Fruit fly (Drosophila melanogaster) Kc167 (cell line): ENCODE results near the gene CG11658.

Experiments used
- Myc ChIP-seq: fragments of >200 bp; optimal IDR thresholded peaks from 2 replicates; lab custom pipeline; 2017; ENCODE audit warnings: missing external identifiers
- Sin3A ChIP-seq: fragments of >200 bp; optimal IDR thresholded peaks from 2 replicates; lab custom pipeline; 2018; ENCODE audit warnings: missing external identifiers
- h ChIP-seq: fragments of >200 bp; optimal IDR thresholded peaks from 3 replicates; lab custom pipeline; 2018; ENCODE audit warnings: missing external identifiers
- insv ChIP-seq: fragments of >200 bp; optimal IDR thresholded peaks from 3 replicates; lab custom pipeline; 2018; ENCODE audit warnings: missing external identifiers
- psq ChIP-seq: fragments of >200 bp; optimal IDR thresholded peaks from 2 replicates; lab custom pipeline; 2017; ENCODE audit warnings: missing external identifiers
- ttk ChIP-seq: sonication (Bioruptor generic); optimal IDR thresholded peaks from 2 replicates; lab custom pipeline; 2017; ENCODE audit warnings: missing external identifiers

Gene CG11658

dm6 chr3L:11689832-11690602 is 18.3 kb downstream of the CG11658 start:
- TF ChIP-seq Myc (lab: Kevin White, UChicago) (no peak), psq (lab: Kevin White, UChicago) (no peak), ttk (lab: Kevin White, UChicago) (no peak), Sin3A (lab: Kevin White, UChicago) (no peak), insv (lab: Kevin White, UChicago) (no peak), h (lab: Kevin White, UChicago) (no peak)

- TF ChIP-seq psq (lab: Kevin White, UChicago), result no peak
- TF ChIP-seq h (lab: Kevin White, UChicago), result no peak
- no peak for TF ChIP-seq Sin3A (lab: Kevin White, UChicago)
- TF ChIP-seq ttk (lab: Kevin White, UChicago), result no peak
- TF ChIP-seq Myc (lab: Kevin White, UChicago), result no peak
- TF ChIP-seq insv (lab: Kevin White, UChicago), result no peak
These were observed 22.5 kb downstream of the CG11658 start for dm6 chr3L:11685876-11686275.

dm6 chr3L:11684522-11684851 is 23.9 kb downstream of the CG11658 start:
- TF ChIP-seq psq (lab: Kevin White, UChicago) (no peak), Sin3A (lab: Kevin White, UChicago) (no peak), h (lab: Kevin White, UChicago) (no peak), insv (lab: Kevin White, UChicago) (no peak), ttk (lab: Kevin White, UChicago) (no peak), Myc (lab: Kevin White, UChicago) (no peak)

dm6 chr3L:11683819-11684521 is 24.4 kb downstream of the CG11658 start, which contains the start of gene Sugb:
Gene Sugb, plus strand, starts transcription at chr3L:11683980.
- TF ChIP-seq psq (lab: Kevin White, UChicago), result no peak
- no peak for TF ChIP-seq insv (lab: Kevin White, UChicago)
- no peak for TF ChIP-seq Sin3A (lab: Kevin White, UChicago)
- TF ChIP-seq Myc (lab: Kevin White, UChicago), result no peak
- TF ChIP-seq h (lab: Kevin White, UChicago), result no peak

- TF ChIP-seq h (lab: Kevin White, UChicago), result no peak
- TF ChIP-seq Myc (lab: Kevin White, UChicago), result no peak
- no peak for TF ChIP-seq insv (lab: Kevin White, UChicago)
- TF ChIP-seq Sin3A (lab: Kevin White, UChicago), result no peak
- no peak for TF ChIP-seq psq (lab: Kevin White, UChicago)
- TF ChIP-seq ttk (lab: Kevin White, UChicago), result no peak
These were observed 26.6 kb downstream of the CG11658 start, which contains the start of gene TfIIEalpha for dm6 chr3L:11681794-11682193. Gene TfIIEalpha, plus strand, starts transcription at chr3L:11682038.

- TF ChIP-seq ttk (lab: Kevin White, UChicago), result no peak
These were observed 28.1 kb downstream of the CG11658 start, which contains the start of gene CG32085 for dm6 chr3L:11680298-11680697. Gene CG32085, minus strand, starts transcription at chr3L:11680344.

- TF ChIP-seq insv (lab: Kevin White, UChicago), result no peak
- no peak for TF ChIP-seq ttk (lab: Kevin White, UChicago)
- no peak for TF ChIP-seq psq (lab: Kevin White, UChicago)
- TF ChIP-seq h (lab: Kevin White, UChicago), result no peak
- no peak for TF ChIP-seq Sin3A (lab: Kevin White, UChicago)
- no peak for TF ChIP-seq Myc (lab: Kevin White, UChicago)
These were observed 30.0 kb downstream of the CG11658 start for dm6 chr3L:11678313-11678817.

dm6 chr3L:11656189-11656588 is 52.2 kb downstream of the CG11658 start:
- TF ChIP-seq insv (lab: Kevin White, UChicago) (no peak), psq (lab: Kevin White, UChicago) (no peak), Myc (lab: Kevin White, UChicago) (no peak)
